Fruit fly (Drosophila melanogaster): ENCODE measurements around the gene DEF8.
A peak's percentile ranks its signal among the peaks of the same experiment; 100 is the strongest.

The DEF8 gene

dm6 chr3L:12095960-12096359 is 36.0 kb upstream of the DEF8 start (continued):
- TF ChIP-seq CG11762 (GFP tag; optimal IDR thresholded peaks at IDR 0.05; ENCODE audit: insufficient read depth) (no peak), Met (GFP tag; optimal IDR thresholded peaks at IDR 0.05) (peak; percentile 37), Sox102F (GFP tag; optimal IDR thresholded peaks at IDR 0.05) (no peak), Ets21C (GFP tag; optimal IDR thresholded peaks at IDR 0.05) (no peak), CG34406 (GFP tag; optimal IDR thresholded peaks at IDR 0.05) (peak; percentile 4), vri (GFP tag; optimal IDR thresholded peaks at IDR 0.05) (no peak)

dm6 chr3L:12096799-12097662 is 34.9 kb upstream of the DEF8 start:
- TF ChIP-seq fd59A (GFP tag; optimal IDR thresholded peaks at IDR 0.05), result peak; percentile 19
- peak; percentile 57 for TF ChIP-seq CG6276 (GFP tag; optimal IDR thresholded peaks at IDR 0.05)
- TF ChIP-seq Eip75B (GFP tag; optimal IDR thresholded peaks at IDR 0.05), result peak; percentile 51
- TF ChIP-seq ss (GFP tag; optimal IDR thresholded peaks at IDR 0.05), result peak; percentile 38 to 64
- peak; percentile 42 for TF ChIP-seq net (GFP tag; optimal IDR thresholded peaks at IDR 0.05)
- peak; percentile 6 for TF ChIP-seq CG11902 (GFP tag; optimal IDR thresholded peaks at IDR 0.05)
- TF ChIP-seq CG15336 (GFP tag; IDR thresholded peaks at IDR 0.05), result peak; percentile 75
- TF ChIP-seq CG11762 (GFP tag; optimal IDR thresholded peaks at IDR 0.05; ENCODE audit: insufficient read depth), result peak; percentile 23
- peak; percentile 6 for TF ChIP-seq CG1621 (tag; optimal IDR thresholded peaks at IDR 0.05)
- peak; percentile 62 for TF ChIP-seq topi (GFP tag; optimal IDR thresholded peaks at IDR 0.05)
- peak; percentile 90 for TF ChIP-seq Eip78C (GFP tag)
- peak; percentile 68 for TF ChIP-seq CG8119 (GFP tag; IDR thresholded peaks at IDR 0.05)
- TF ChIP-seq CG10669 (GFP tag; optimal IDR thresholded peaks at IDR 0.05), result peak; percentile 14
- TF ChIP-seq Gug (GFP tag; IDR thresholded peaks at IDR 0.05), result 0 out of 2 replicates have a peak, but pooled peaks have one; percentile 30
- TF ChIP-seq pdm3 (GFP tag; optimal IDR thresholded peaks at IDR 0.05), result peak; percentile 57
- TF ChIP-seq Blimp-1 (GFP tag; optimal IDR thresholded peaks at IDR 0.05), result peak; percentile 2
- peak; percentile 34 for TF ChIP-seq OdsH (GFP tag; optimal IDR thresholded peaks at IDR 0.05)
- TF ChIP-seq dsx (GFP tag; optimal IDR thresholded peaks at IDR 0.05; ENCODE audit: poor library complexity, severe bottlenecking), result peak; percentile 66
- TF ChIP-seq CG6163 (GFP tag; IDR thresholded peaks at IDR 0.05), result peak; percentile 75
- peak; percentile 42 for TF ChIP-seq CG6808 (GFP tag; optimal IDR thresholded peaks at IDR 0.05)
- TF ChIP-seq vri (GFP tag; optimal IDR thresholded peaks at IDR 0.05), result peak; percentile 26
- peak; percentile 37 for TF ChIP-seq lz (GFP tag; optimal IDR thresholded peaks at IDR 0.05)
- peak; percentile 54; the same call in 1 of the 3 replicates for TF ChIP-seq eg (GFP tag; IDR thresholded peaks at IDR 0.05)
- TF ChIP-seq CG8632 (GFP tag; optimal IDR thresholded peaks at IDR 0.05), result peak; percentile 50
- no peak for TF ChIP-seq CG8319 (GFP tag; optimal IDR thresholded peaks at IDR 0.05)
- TF ChIP-seq salr (GFP tag; optimal IDR thresholded peaks at IDR 0.05), result peak in 1 of 2 experiments; percentile 32
- peak; percentile 73 for TF ChIP-seq CG32006 (GFP tag; optimal IDR thresholded peaks at IDR 0.05)
- peak; percentile 77 for TF ChIP-seq svp (GFP tag)
- TF ChIP-seq Sox102F (GFP tag; optimal IDR thresholded peaks at IDR 0.05), result peak; percentile 62
- TF ChIP-seq achi (GFP tag; optimal IDR thresholded peaks at IDR 0.05), result peak; percentile 42
- TF ChIP-seq Ets21C (GFP tag; optimal IDR thresholded peaks at IDR 0.05), result peak; percentile 2
- TF ChIP-seq Hr4 (GFP tag; optimal IDR thresholded peaks at IDR 0.05), result peak; percentile 54
- TF ChIP-seq CG4318 (GFP tag; optimal IDR thresholded peaks at IDR 0.05), result peak; percentile 53
- TF ChIP-seq acj6 (GFP tag; optimal IDR thresholded peaks at IDR 0.05), result peak; percentile 44
- TF ChIP-seq fkh (GFP tag; optimal IDR thresholded peaks at IDR 0.05), result no peak
- peak; percentile 55 for TF ChIP-seq CG34406 (GFP tag; optimal IDR thresholded peaks at IDR 0.05)
- no peak for TF ChIP-seq Eip93F (GFP tag; optimal IDR thresholded peaks at IDR 0.05)
- peak; percentile 48 for TF ChIP-seq CG9139 (GFP tag; optimal IDR thresholded peaks at IDR 0.05)
- peak; percentile 7 for TF ChIP-seq Hr39 (GFP tag; optimal IDR thresholded peaks at IDR 0.05)
- TF ChIP-seq fd85E (GFP tag; optimal IDR thresholded peaks at IDR 0.05), result no peak
- TF ChIP-seq dac (GFP tag; optimal IDR thresholded peaks at IDR 0.05), result peak; percentile 35
- TF ChIP-seq CG3919 (GFP tag; optimal IDR thresholded peaks at IDR 0.05), result peak; percentile 66
- TF ChIP-seq Ets96B (tag; optimal IDR thresholded peaks at IDR 0.05), result peak; percentile 56
- TF ChIP-seq Sox14 (GFP tag; optimal IDR thresholded peaks at IDR 0.05), result peak; percentile 37
- peak; percentile 9 for TF ChIP-seq spab (GFP tag; optimal IDR thresholded peaks at IDR 0.05)
- no peak for TF ChIP-seq Hr38 (GFP tag; optimal IDR thresholded peaks at IDR 0.05)

Measured in whole organism, prepupa.